Worm (Caenorhabditis elegans): ENCODE data around the gene gbh-2.

Gene gbh-2

DNA sequence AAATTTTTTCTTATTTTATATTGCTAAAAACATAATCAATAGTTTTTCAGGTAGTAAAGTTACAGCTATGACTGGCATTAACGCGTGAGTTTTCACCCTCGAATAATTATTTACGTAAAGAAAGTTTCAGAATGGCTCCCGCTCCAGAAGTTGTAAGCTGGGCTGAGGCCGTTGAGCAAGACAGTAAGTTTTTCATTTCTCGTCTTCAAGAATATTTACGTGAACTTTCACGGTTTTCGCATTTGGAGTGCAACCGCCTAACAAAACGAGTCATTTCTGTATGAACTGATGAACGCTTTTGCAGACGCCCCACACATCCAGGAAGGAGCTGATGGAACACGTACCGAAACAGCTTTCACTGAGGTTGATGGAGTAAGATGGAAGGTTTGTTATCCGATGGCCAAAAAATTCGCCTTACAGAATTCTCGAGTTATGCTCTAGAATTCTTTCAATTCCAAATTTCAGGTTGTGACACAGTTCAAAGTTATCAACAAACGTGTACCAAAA lies 42.9 kb upstream of the gbh-2 start, which contains the start of gene eif-3.G:
eif-3.G (plus strand) TSS at position 51 of the 507 bp plus-strand sequence.
- TF ChIP-seq daf-12 (tag; optimal IDR thresholded peaks at IDR 0.05): no peak
- TF ChIP-seq mdl-1 (tag; optimal IDR thresholded peaks at IDR 0.05): no peak
- no peak for TF ChIP-seq nhr-43 (tag; optimal IDR thresholded peaks at IDR 0.05; ENCODE audit: poor library complexity, severe bottlenecking)
- TF ChIP-seq unc-62 (GFP tag; optimal IDR thresholded peaks at IDR 0.05): no peak
- TF ChIP-seq nhr-237 (tag; optimal IDR thresholded peaks at IDR 0.05): no peak
- TF ChIP-seq R02D3.7 (tag; optimal IDR thresholded peaks at IDR 0.05): no peak
- TF ChIP-seq skn-1 (tag; optimal IDR thresholded peaks at IDR 0.05): no peak
- no peak for TF ChIP-seq jun-1 (tag; optimal IDR thresholded peaks at IDR 0.05)
- TF ChIP-seq lin-15B (tag; optimal IDR thresholded peaks at IDR 0.05): no peak
- no peak for TF ChIP-seq nhr-67 (tag; optimal IDR thresholded peaks at IDR 0.05)
- no peak for TF ChIP-seq pqm-1 (tag; optimal IDR thresholded peaks at IDR 0.05)
- TF ChIP-seq lsy-12 (tag; optimal IDR thresholded peaks at IDR 0.05): no peak

DNA sequence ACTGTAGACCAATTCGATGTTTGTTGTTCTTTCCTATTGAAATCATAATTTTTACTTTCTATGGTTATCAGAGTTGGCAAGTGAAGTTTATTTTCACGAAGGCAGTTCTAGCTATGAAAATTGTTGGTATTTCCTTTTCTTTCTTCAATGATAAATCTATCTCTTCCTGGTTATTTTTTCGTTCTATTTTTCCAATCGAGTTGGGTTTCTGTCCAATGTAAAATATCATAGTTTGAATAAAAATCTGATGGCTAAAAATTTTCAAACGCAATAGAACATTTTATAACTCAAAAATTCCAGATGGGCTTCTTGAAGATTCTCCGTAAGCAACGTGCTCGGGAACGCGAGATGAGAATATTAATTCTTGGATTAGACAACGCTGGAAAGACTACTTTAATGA lies 41.7 kb upstream of the gbh-2 start, which contains the start of gene evl-20:
evl-20 (plus strand) TSS at position 301 of the 400 bp plus-strand sequence.
- TF ChIP-seq fkh-2 (tag; optimal IDR thresholded peaks at IDR 0.05): no peak
- no peak for TF ChIP-seq R02D3.7 (tag; optimal IDR thresholded peaks at IDR 0.05)
- no peak for TF ChIP-seq nhr-67 (tag; optimal IDR thresholded peaks at IDR 0.05)
- no peak for TF ChIP-seq ceh-82 (tag; optimal IDR thresholded peaks at IDR 0.05)
- TF ChIP-seq mml-1 (tag; optimal IDR thresholded peaks at IDR 0.05): no peak
- TF ChIP-seq nhr-77 (tag; optimal IDR thresholded peaks at IDR 0.05): no peak
- no peak for TF ChIP-seq nhr-76 (tag; optimal IDR thresholded peaks at IDR 0.05)
- no peak for TF ChIP-seq mdl-1 (tag; optimal IDR thresholded peaks at IDR 0.05)
- TF ChIP-seq nhr-28 (tag; optimal IDR thresholded peaks at IDR 0.05): no peak
- TF ChIP-seq unc-62 (GFP tag; optimal IDR thresholded peaks at IDR 0.05): no peak
- no peak for TF ChIP-seq lsy-12 (tag; optimal IDR thresholded peaks at IDR 0.05)
- no peak for TF ChIP-seq jun-1 (tag; optimal IDR thresholded peaks at IDR 0.05)
- TF ChIP-seq eor-1 (tag; optimal IDR thresholded peaks at IDR 0.05): no peak
- TF ChIP-seq hmg-11 (tag; optimal IDR thresholded peaks at IDR 0.05): no peak
- TF ChIP-seq sea-2 (GFP tag; optimal IDR thresholded peaks at IDR 0.05): no peak
- no peak for TF ChIP-seq egl-5 (tag; optimal IDR thresholded peaks at IDR 0.05)

DNA sequence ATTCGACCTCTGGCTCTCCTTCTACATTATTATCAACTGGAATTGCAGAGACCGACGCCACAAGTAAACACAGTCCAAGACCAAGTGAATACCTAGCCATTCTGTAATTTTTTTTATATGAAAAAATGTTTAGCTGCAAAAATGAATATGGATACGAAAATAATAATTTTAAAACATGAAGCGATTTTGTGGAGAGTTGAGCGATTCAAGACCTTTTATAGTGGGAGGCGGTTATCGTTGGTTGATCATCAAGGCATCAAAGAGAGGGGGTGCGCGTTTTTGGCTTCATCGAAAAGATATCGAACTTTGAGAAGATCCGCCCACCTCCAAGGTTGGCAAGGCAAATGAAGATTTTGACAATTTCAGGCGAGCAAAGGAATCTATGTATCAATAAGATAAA lies 38.9 kb upstream of the gbh-2 start, which contains the start of gene cut-3:
cut-3 (minus strand) TSS at position 101 of the 400 bp plus-strand sequence.
- TF ChIP-seq daf-12 (tag; optimal IDR thresholded peaks at IDR 0.05) (no peak), aly-2 (tag; optimal IDR thresholded peaks at IDR 0.05) (no peak), nhr-12 (tag; optimal IDR thresholded peaks at IDR 0.05) (no peak), ama-1 (optimal IDR thresholded peaks at IDR 0.05) (no peak), lin-39 (tag; optimal IDR thresholded peaks at IDR 0.05) (no peak), ceh-9 (tag; optimal IDR thresholded peaks at IDR 0.05) (no peak), hmg-11 (tag; optimal IDR thresholded peaks at IDR 0.05) (no peak), nhr-28 (tag; optimal IDR thresholded peaks at IDR 0.05) (no peak), eor-1 (tag; optimal IDR thresholded peaks at IDR 0.05) (no peak), ceh-16 (tag; optimal IDR thresholded peaks at IDR 0.05) (no peak), nhr-43 (tag; optimal IDR thresholded peaks at IDR 0.05; ENCODE audit: poor library complexity, severe bottlenecking) (no peak), fos-1 (tag; optimal IDR thresholded peaks at IDR 0.05) (no peak), tbx-2 (tag; optimal IDR thresholded peaks at IDR 0.05) (no peak)

DNA sequence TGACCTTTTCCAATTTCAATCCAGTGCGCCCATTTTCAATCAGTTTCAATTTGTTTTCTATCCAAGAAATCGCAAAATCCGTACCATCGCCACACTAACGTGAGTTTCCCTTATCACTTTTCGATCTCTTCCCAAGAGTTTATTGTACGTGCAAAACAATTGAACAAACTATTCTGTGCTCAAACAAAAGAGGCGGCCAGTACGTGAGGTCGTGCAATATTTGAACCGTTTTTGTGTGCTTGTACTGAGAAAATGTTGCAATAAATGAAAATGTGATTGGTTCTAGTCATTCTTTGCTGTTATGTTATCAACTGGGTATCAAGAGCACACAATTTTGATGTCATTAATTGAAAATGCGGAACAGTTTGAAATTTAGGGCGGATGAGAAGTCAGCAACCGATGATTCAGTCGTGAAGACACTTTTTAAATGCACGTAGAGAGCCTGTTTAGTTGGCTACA lies 36.0 kb upstream of the gbh-2 start, which contains the start of gene F22B5.4:
F22B5.4 (plus strand) TSS at position 51 of the 459 bp plus-strand sequence.
- TF ChIP-seq pha-4 (tag; optimal IDR thresholded peaks at IDR 0.05) (peak; percentile 55), nhr-12 (tag; optimal IDR thresholded peaks at IDR 0.05) (no peak), jun-1 (tag; optimal IDR thresholded peaks at IDR 0.05) (peak; percentile 12), pqm-1 (tag; optimal IDR thresholded peaks at IDR 0.05) (peak; percentile 30), ztf-4 (tag; optimal IDR thresholded peaks at IDR 0.05) (no peak), R02D3.7 (tag; optimal IDR thresholded peaks at IDR 0.05) (no peak), sea-2 (GFP tag; optimal IDR thresholded peaks at IDR 0.05) (no peak), unc-62 (GFP tag; optimal IDR thresholded peaks at IDR 0.05) (no peak), fkh-10 (GFP tag; optimal IDR thresholded peaks at IDR 0.05) (no peak), aly-2 (tag; optimal IDR thresholded peaks at IDR 0.05) (no peak)

DNA sequence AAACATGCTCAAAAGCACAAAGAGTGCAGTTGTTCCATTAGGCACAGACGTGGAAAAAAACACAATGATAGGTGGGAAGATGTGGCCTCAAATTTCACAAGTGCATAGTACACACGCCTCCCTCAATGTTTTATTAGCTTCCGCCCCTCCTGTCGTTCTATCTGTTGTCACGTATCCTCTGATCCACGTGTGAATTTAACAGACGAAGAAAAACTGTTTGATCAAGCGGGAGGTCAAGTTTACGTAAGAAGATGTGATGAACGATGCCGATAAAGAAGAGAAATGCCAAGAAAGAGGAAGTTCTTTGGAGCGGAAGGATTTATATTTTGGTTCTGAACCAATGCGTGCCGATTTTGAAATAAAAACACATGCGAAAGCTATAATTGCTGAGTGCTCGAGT lies 34.9 kb upstream of the gbh-2 start:
- TF ChIP-seq fos-1 (tag; optimal IDR thresholded peaks at IDR 0.05) (no peak), ztf-11 (tag; optimal IDR thresholded peaks at IDR 0.05) (no peak), elt-2 (tag; optimal IDR thresholded peaks at IDR 0.05) (no peak), skn-1 (tag; optimal IDR thresholded peaks at IDR 0.05) (no peak), nfya-1 (tag; optimal IDR thresholded peaks at IDR 0.05; ENCODE audit: insufficient read depth) (no peak), ZK546.5 (tag; optimal IDR thresholded peaks at IDR 0.05) (no peak), pha-4 (tag; optimal IDR thresholded peaks at IDR 0.05) (peak; percentile 10), lin-39 (tag; optimal IDR thresholded peaks at IDR 0.05) (no peak)

Measured in whole organism, L3 larva.